Worm (Caenorhabditis elegans) whole organism, L1 larva: ENCODE data around the gene nhr-78.
A peak's percentile ranks its signal among the peaks of the same experiment; 100 is the strongest.

Experiments
- aly-2 ChIP-seq: fragments of 150-350 bp; optimal IDR thresholded peaks from 2 replicates; lab custom pipeline; 2014; ENCODE audit warnings: missing biosample characterization, missing genetic modification characterization
- blmp-1 ChIP-seq: fragments of 150-350 bp; optimal IDR thresholded peaks from 2 replicates; lab custom pipeline; 2014; ENCODE audit warnings: missing biosample characterization, missing genetic modification characterization
- dpl-1 ChIP-seq, 3 experiments: fragments of 150-350 bp in 2 of 3; sonication (generic microtip) in 1 of 3; optimal IDR thresholded peaks; 2 replicates each; lab custom pipeline; 2014 to 2017; ENCODE audit warnings: missing biosample characterization in 3 of 3, missing genetic modification characterization in 3 of 3, missing genetic modification reagents in 3 of 3
- elt-3 ChIP-seq, 6 experiments: fragments of 150-350 bp in 1 of 6; sonication (generic microtip); optimal IDR thresholded peaks; 2 replicates each; lab custom pipeline; 2017 to 2018; ENCODE audit warnings: missing biosample characterization in 6 of 6, missing genetic modification characterization in 6 of 6, inconsistent platforms in 1 of 6
- jun-1 ChIP-seq: fragments of 150-350 bp; optimal IDR thresholded peaks from 2 replicates; lab custom pipeline; 2014; ENCODE audit warnings: missing biosample characterization, missing genetic modification reagents, missing genetic modification characterization
- lsy-2 ChIP-seq, 2 experiments: fragments of 150-350 bp; optimal IDR thresholded peaks; 2 replicates each; lab custom pipeline; 2014; ENCODE audit warnings: missing biosample characterization in 2 of 2, missing genetic modification characterization in 2 of 2
- skn-1 ChIP-seq: fragments of 150-350 bp; optimal IDR thresholded peaks from 2 replicates; lab custom pipeline; 2014; ENCODE audit warnings: missing biosample characterization, missing genetic modification characterization
- snpc-4 ChIP-seq: fragments of 150-350 bp; optimal IDR thresholded peaks from 2 replicates; lab custom pipeline; 2014; ENCODE audit warnings: missing biosample characterization, missing genetic modification characterization
- ztf-11 ChIP-seq, 2 experiments: sonication (generic microtip); optimal IDR thresholded peaks; 2 replicates each; lab custom pipeline; 2016 to 2017; ENCODE audit warnings: missing genetic modification characterization in 2 of 2, missing biosample characterization in 1 of 2, missing compliant biosample characterization in 1 of 2

DNA sequence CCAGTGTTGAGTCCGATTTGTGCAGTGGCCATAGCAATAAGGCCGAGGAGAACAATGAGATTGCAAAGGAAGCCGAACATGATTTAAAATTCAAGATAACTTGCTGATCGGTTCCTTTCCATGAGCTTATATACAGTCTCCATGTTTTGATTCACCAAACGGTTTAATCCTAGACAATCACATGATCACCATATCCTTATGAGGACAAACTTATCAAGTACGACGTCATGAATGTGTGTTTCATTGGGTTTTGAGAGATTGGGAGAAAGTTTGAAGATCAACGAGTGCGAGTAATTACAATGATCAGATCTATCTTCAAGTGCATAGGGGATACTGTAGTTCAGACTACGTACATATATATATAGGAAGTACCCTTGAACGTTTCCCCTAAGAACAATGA is 12.8 kb upstream of the nhr-78 start, which contains the start of gene dct-7:
- TF ChIP-seq ztf-11 (tag; optimal IDR thresholded peaks at IDR 0.05; lab: Kevin White, UChicago) (no peak), skn-1 (no peak), elt-3 (tag; optimal IDR thresholded peaks at IDR 0.05; lab: Kevin White, UChicago) (no peak), blmp-1 (peak; percentile 60), jun-1 (tag; lab: Kevin White, UChicago) (no peak), lsy-2 (tag; optimal IDR thresholded peaks at IDR 0.05; lab: Kevin White, UChicago) (no peak), dpl-1 (GFP tag; optimal IDR thresholded peaks at IDR 0.05; lab: Kevin White, UChicago) (no peak), aly-2 (no peak), snpc-4 (tag; lab: Kevin White, UChicago) (no peak)
